Fruit fly (Drosophila melanogaster): ENCODE data around the gene Atg17.
A peak's percentile ranks its signal among the peaks of the same experiment; 100 is the strongest.

The Atg17 gene

dm6 chr3R:5682238-5682637, 12.7 kb downstream of the Atg17 start:
- no peak for TF ChIP-seq Mnt (GFP tag; optimal IDR thresholded peaks at IDR 0.05)
- TF ChIP-seq CG1620 (GFP tag; optimal IDR thresholded peaks at IDR 0.05): no peak
- TF ChIP-seq CG5204 (GFP tag; optimal IDR thresholded peaks at IDR 0.05): no peak
- TF ChIP-seq Clk (GFP tag; optimal IDR thresholded peaks at IDR 0.05): no peak
- no peak for TF ChIP-seq tj (GFP tag; optimal IDR thresholded peaks at IDR 0.05)
- no peak for TF ChIP-seq CG11617 (GFP tag; optimal IDR thresholded peaks at IDR 0.05)
- TF ChIP-seq CG7045 (GFP tag; optimal IDR thresholded peaks at IDR 0.05): no peak
- TF ChIP-seq cnc (optimal IDR thresholded peaks at IDR 0.05): no peak
- no peak for TF ChIP-seq ovo (GFP tag; optimal IDR thresholded peaks at IDR 0.05)
- no peak for TF ChIP-seq CG12768 (GFP tag; optimal IDR thresholded peaks at IDR 0.05)
- TF ChIP-seq bab1 (GFP tag; optimal IDR thresholded peaks at IDR 0.05): no peak
- no peak for TF ChIP-seq Crg-1 (GFP tag; optimal IDR thresholded peaks at IDR 0.05)
- TF ChIP-seq CG14711 (tag; optimal IDR thresholded peaks at IDR 0.05): no peak
- no peak for TF ChIP-seq Hr96 (GFP tag; optimal IDR thresholded peaks at IDR 0.05)

dm6 chr3R:5682921-5683748, 13.6 kb downstream of the Atg17 start:
- peak; percentile 23 for TF ChIP-seq bab1 (GFP tag; optimal IDR thresholded peaks at IDR 0.05)
- TF ChIP-seq CG12768 (GFP tag; optimal IDR thresholded peaks at IDR 0.05): no peak
- TF ChIP-seq toe (GFP tag; optimal IDR thresholded peaks at IDR 0.05): no peak

dm6 chr3R:5684550-5685118, 15.1 kb downstream of the Atg17 start:
- TF ChIP-seq CG33017 (tag; optimal IDR thresholded peaks at IDR 0.05) (no peak), CG12768 (GFP tag; optimal IDR thresholded peaks at IDR 0.05) (no peak), pad (GFP tag; optimal IDR thresholded peaks at IDR 0.05) (peak; percentile 31)

dm6 chr3R:5685269-5686048, 15.9 kb downstream of the Atg17 start, which contains the start of the genes Rab23 and plx:
Rab23 (minus strand) TSS chr3R:5685434.
plx (plus strand) TSS chr3R:5685855.
- TF ChIP-seq kay (GFP tag; ENCODE audit: borderline replicate concordance) (peak; percentile 11), Crg-1 (GFP tag; optimal IDR thresholded peaks at IDR 0.05) (peak; percentile 56), CG7045 (GFP tag; optimal IDR thresholded peaks at IDR 0.05) (no peak), CG7101 (tag; optimal IDR thresholded peaks at IDR 0.05) (peak; percentile 40), Hr96 (GFP tag; optimal IDR thresholded peaks at IDR 0.05) (peak; percentile 9), Clk (GFP tag; optimal IDR thresholded peaks at IDR 0.05) (no peak), bab1 (GFP tag; optimal IDR thresholded peaks at IDR 0.05) (peak; percentile 59), CG1620 (GFP tag; optimal IDR thresholded peaks at IDR 0.05) (peak; percentile 64), Mnt (GFP tag; optimal IDR thresholded peaks at IDR 0.05) (peak; percentile 47), CG12768 (GFP tag; optimal IDR thresholded peaks at IDR 0.05) (no peak), cic (GFP tag; optimal IDR thresholded peaks at IDR 0.05) (no peak), tj (GFP tag; optimal IDR thresholded peaks at IDR 0.05) (no peak), pad (GFP tag; optimal IDR thresholded peaks at IDR 0.05) (peak; percentile 31), toe (GFP tag; optimal IDR thresholded peaks at IDR 0.05) (peak; percentile 43)

dm6 chr3R:5686049-5686757, 16.7 kb downstream of the Atg17 start:
- TF ChIP-seq Hr96 (GFP tag; optimal IDR thresholded peaks at IDR 0.05) (peak; percentile 30), CG1620 (GFP tag; optimal IDR thresholded peaks at IDR 0.05) (no peak), CG5204 (GFP tag; optimal IDR thresholded peaks at IDR 0.05) (peak; percentile 41), cic (GFP tag; optimal IDR thresholded peaks at IDR 0.05) (no peak), CG7045 (GFP tag; optimal IDR thresholded peaks at IDR 0.05) (peak; percentile 7), CG12768 (GFP tag; optimal IDR thresholded peaks at IDR 0.05) (peak; percentile 37), CG33017 (tag; optimal IDR thresholded peaks at IDR 0.05) (peak; percentile 3)

dm6 chr3R:5689626-5690025, 20.1 kb downstream of the Atg17 start:
- no peak for TF ChIP-seq pad (GFP tag; optimal IDR thresholded peaks at IDR 0.05)
- no peak for TF ChIP-seq cnc (optimal IDR thresholded peaks at IDR 0.05)
- no peak for TF ChIP-seq CG12768 (GFP tag; optimal IDR thresholded peaks at IDR 0.05)
- TF ChIP-seq ovo (GFP tag; optimal IDR thresholded peaks at IDR 0.05): no peak
- no peak for TF ChIP-seq CG5204 (GFP tag; optimal IDR thresholded peaks at IDR 0.05)
- no peak for TF ChIP-seq CG1620 (GFP tag; optimal IDR thresholded peaks at IDR 0.05)
- TF ChIP-seq Mnt (GFP tag; optimal IDR thresholded peaks at IDR 0.05): no peak
- no peak for TF ChIP-seq Crg-1 (GFP tag; optimal IDR thresholded peaks at IDR 0.05)
- TF ChIP-seq kay (GFP tag; ENCODE audit: borderline replicate concordance): no peak
- no peak for TF ChIP-seq bab1 (GFP tag; optimal IDR thresholded peaks at IDR 0.05)
- no peak for TF ChIP-seq CG33017 (tag; optimal IDR thresholded peaks at IDR 0.05)
- no peak for TF ChIP-seq tj (GFP tag; optimal IDR thresholded peaks at IDR 0.05)
- TF ChIP-seq CG14711 (tag; optimal IDR thresholded peaks at IDR 0.05): no peak
- TF ChIP-seq toe (GFP tag; optimal IDR thresholded peaks at IDR 0.05): no peak
- no peak for TF ChIP-seq Hr96 (GFP tag; optimal IDR thresholded peaks at IDR 0.05)
- no peak for TF ChIP-seq Clk (GFP tag; optimal IDR thresholded peaks at IDR 0.05)
- TF ChIP-seq CG11617 (GFP tag; optimal IDR thresholded peaks at IDR 0.05): no peak
- no peak for TF ChIP-seq cic (GFP tag; optimal IDR thresholded peaks at IDR 0.05)
- no peak for TF ChIP-seq CG7045 (GFP tag; optimal IDR thresholded peaks at IDR 0.05)

Data from whole organism, adult.